Worm (Caenorhabditis elegans): ENCODE measurements around the gene K09F6.11.
"Not testable (repeated sequence)": the region's sequence is repeated elsewhere in the genome, so short reads cannot be mapped to it uniquely, and the experiment has no call there.

Gene K09F6.11

ce11 chrII:2279263-2279662 is 676 bp upstream of the K09F6.11 start, which contains the start of gene K09F6.6:
Gene K09F6.6 (minus strand): TSS chrII:2279305.
- peak; percentile 75 for TF ChIP-seq zfh-2 (GFP tag; conservative IDR thresholded peaks at IDR 0.05)
- peak; percentile 44; the same call in 1 of the 2 replicates for TF ChIP-seq egrh-3 (GFP tag; IDR thresholded peaks at IDR 0.05)
- no peak for TF ChIP-seq lir-1 (GFP tag; conservative IDR thresholded peaks at IDR 0.05)

ce11 chrII:2282599-2282998 is 2.7 kb downstream of the K09F6.11 start, which contains the start of gene K09F6.9:
Gene K09F6.9 (minus strand): TSS chrII:2282699.
- TF ChIP-seq D2030.7 (GFP tag; IDR thresholded peaks at IDR 0.05); aptf-2 (GFP tag; conservative IDR thresholded peaks at IDR 0.05); attf-5 (GFP tag; optimal IDR thresholded peaks at IDR 0.05): not testable (repeated sequence)

DNA sequence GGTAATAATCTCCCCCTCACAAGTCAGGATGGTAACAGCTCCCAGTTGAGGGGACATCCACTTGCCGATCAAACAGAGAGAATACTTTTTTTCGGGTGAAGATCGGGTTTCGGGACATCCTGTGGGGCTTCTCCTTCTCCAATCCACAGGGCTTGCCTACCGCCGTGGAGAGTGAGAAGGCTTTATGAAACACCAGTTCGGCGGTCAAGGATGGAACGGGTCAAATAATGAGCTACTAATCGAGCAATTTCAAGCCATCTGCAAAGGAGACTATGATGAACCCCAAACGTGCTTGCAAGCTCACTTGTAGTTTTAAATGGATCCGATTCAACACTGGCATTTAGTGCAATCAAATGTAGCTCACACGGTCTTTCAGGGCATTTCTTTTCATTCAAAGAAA is 4.8 kb downstream of the K09F6.11 start:
- TF ChIP-seq mel-28 (tag; optimal IDR thresholded peaks at IDR 0.05; ENCODE audit: borderline replicate concordance) (no peak), zfh-2 (GFP tag; conservative IDR thresholded peaks at IDR 0.05) (0 out of 2 replicates have a peak, but pooled peaks have one; percentile 26), D2030.7 (GFP tag; IDR thresholded peaks at IDR 0.05) (no peak), F57A8.1 (GFP tag; optimal IDR thresholded peaks at IDR 0.05) (no peak), dpl-1 (GFP tag; optimal IDR thresholded peaks at IDR 0.05) (no peak), B0336.3 (GFP tag; IDR thresholded peaks at IDR 0.05) (no peak), snpc-1.1 (tag; optimal IDR thresholded peaks at IDR 0.05; ENCODE audit: insufficient read depth) (no peak), egl-44 (GFP tag; IDR thresholded peaks at IDR 0.05) (no peak)

- no peak for TF ChIP-seq unc-62 (GFP tag; optimal IDR thresholded peaks at IDR 0.05)
- TF ChIP-seq madf-8 (GFP tag; conservative IDR thresholded peaks at IDR 0.05): no peak
- TF ChIP-seq F57A8.1 (GFP tag; optimal IDR thresholded peaks at IDR 0.05): no peak
- TF ChIP-seq cebp-1 (GFP tag; IDR thresholded peaks at IDR 0.05): peak; percentile 80
- TF ChIP-seq cebp-1 (tag; optimal IDR thresholded peaks at IDR 0.05): peak; percentile 91
- TF ChIP-seq mel-28 (tag; optimal IDR thresholded peaks at IDR 0.05; ENCODE audit: borderline replicate concordance): no peak
Observed at ce11 chrII:2288798-2289197, 8.9 kb downstream of the K09F6.11 start, which contains the start of the genes K09F6.10 and K09F6.13. Gene K09F6.10 (minus strand): TSS chrII:2288883. Gene K09F6.13 (plus strand): TSS chrII:2289114.

DNA sequence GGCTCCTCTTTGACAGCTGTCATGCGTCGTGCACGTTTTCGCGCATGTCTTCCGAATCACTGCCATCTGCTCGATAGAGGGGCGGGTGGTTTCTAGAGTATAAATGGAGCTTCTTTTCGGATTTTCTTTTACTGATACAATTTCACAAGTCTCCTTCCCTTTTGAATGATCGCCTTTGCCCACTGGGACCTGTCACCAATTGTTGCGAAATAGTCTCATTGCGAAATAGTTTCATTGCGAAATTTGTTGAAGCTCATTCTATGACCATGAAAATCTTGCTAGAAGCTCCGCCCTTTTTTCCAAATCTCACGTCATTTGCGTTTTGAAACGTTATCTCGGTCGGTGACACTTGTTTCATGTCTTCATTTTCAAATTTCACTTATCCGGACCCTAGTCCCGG is 9.5 kb downstream of the K09F6.11 start:
- no peak for TF ChIP-seq snpc-4 (GFP tag; optimal IDR thresholded peaks at IDR 0.05)
- TF ChIP-seq snpc-4 (tag; optimal IDR thresholded peaks at IDR 0.05): no peak
- no peak for TF ChIP-seq pha-4 (tag; optimal IDR thresholded peaks at IDR 0.05)
- TF ChIP-seq cebp-1 (GFP tag; IDR thresholded peaks at IDR 0.05): peak; percentile 94
- peak; percentile 99 for TF ChIP-seq cebp-1 (tag; optimal IDR thresholded peaks at IDR 0.05)
- TF ChIP-seq hrde-1 (tag; optimal IDR thresholded peaks at IDR 0.05; ENCODE audit: borderline replicate concordance): no peak
- TF ChIP-seq athp-1 (tag; optimal IDR thresholded peaks at IDR 0.05): no peak
- peak; percentile 18 for TF ChIP-seq K12H6.12 (tag; optimal IDR thresholded peaks at IDR 0.05)
- TF ChIP-seq ztf-25 (GFP tag; IDR thresholded peaks at IDR 0.05): no peak
- no peak for TF ChIP-seq ama-1 (optimal IDR thresholded peaks at IDR 0.05)
- TF ChIP-seq ama-1 (GFP tag; optimal IDR thresholded peaks at IDR 0.05): no peak
- no peak for TF ChIP-seq nhr-90 (tag; optimal IDR thresholded peaks at IDR 0.05)

DNA sequence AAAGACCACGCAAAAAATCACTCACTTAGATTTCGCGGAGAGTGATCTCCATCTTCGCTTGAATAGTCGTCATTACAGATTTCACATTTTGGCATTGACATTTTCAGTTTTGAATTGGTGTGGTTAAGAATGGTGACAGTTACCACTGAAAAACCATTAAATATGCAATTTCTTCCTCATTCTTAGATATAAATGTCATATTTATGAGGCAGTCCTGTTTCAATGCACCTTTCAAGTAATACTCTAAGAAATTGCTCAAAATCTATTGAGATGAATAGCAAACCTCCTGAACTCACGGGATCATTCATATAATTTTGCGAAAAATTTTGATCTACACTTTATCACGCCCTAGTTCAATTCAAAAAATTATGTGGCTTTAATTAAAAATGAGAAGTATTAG is 12.1 kb downstream of the K09F6.11 start, which contains the start of gene K09F6.7:
Gene K09F6.7, minus strand, starts transcription at position 101 of the 400 bp plus-strand sequence.
- no peak for TF ChIP-seq efl-1 (GFP tag; optimal IDR thresholded peaks at IDR 0.05)
- TF ChIP-seq ztf-18 (tag; optimal IDR thresholded peaks at IDR 0.05): no peak
- no peak for TF ChIP-seq athp-1 (tag; optimal IDR thresholded peaks at IDR 0.05)
- TF ChIP-seq tbx-9 (tag; optimal IDR thresholded peaks at IDR 0.05; ENCODE audit: borderline replicate concordance): no peak
- TF ChIP-seq attf-5 (GFP tag; optimal IDR thresholded peaks at IDR 0.05): no peak
- no peak for TF ChIP-seq zim-3 (tag; optimal IDR thresholded peaks at IDR 0.05)
- no peak for TF ChIP-seq ama-1 (optimal IDR thresholded peaks at IDR 0.05)
- TF ChIP-seq ama-1 (GFP tag; optimal IDR thresholded peaks at IDR 0.05): no peak
- no peak for TF ChIP-seq attf-3 (GFP tag; conservative IDR thresholded peaks at IDR 0.05)
- no peak for TF ChIP-seq ztf-22 (GFP tag; optimal IDR thresholded peaks at IDR 0.05)
- no peak for TF ChIP-seq nhr-120 (GFP tag; IDR thresholded peaks at IDR 0.05)
- no peak for TF ChIP-seq ztf-6 (GFP tag; IDR thresholded peaks at IDR 0.05)
